Worm (Caenorhabditis elegans): ENCODE data around the gene C03B8.3.

Gene C03B8.3

ce11 chrIII:7737646-7738258 is 25.6 kb downstream of the C03B8.3 start (continued):
- TF ChIP-seq ZK546.5 (tag; optimal IDR thresholded peaks at IDR 0.05) = no peak
- 0 out of 2 replicates have a peak, but pooled peaks have one; percentile 6 for TF ChIP-seq tag-97 (GFP tag; IDR thresholded peaks at IDR 0.05)
- no peak for TF ChIP-seq aly-2 (tag; optimal IDR thresholded peaks at IDR 0.05)
- TF ChIP-seq nhr-42 (GFP tag; IDR thresholded peaks at IDR 0.05) = 0 out of 2 replicates have a peak, but pooled peaks have one; percentile 35
- TF ChIP-seq arid-1 (GFP tag; conservative IDR thresholded peaks at IDR 0.05) = peak; percentile 46
- TF ChIP-seq ces-1 (GFP tag; optimal IDR thresholded peaks at IDR 0.05) = no peak
- no peak for TF ChIP-seq fkh-10 (GFP tag; optimal IDR thresholded peaks at IDR 0.05)
- no peak for TF ChIP-seq daf-8 (GFP tag; IDR thresholded peaks at IDR 0.05)
- peak; percentile 27 for TF ChIP-seq nhr-102 (tag; optimal IDR thresholded peaks at IDR 0.05)
- TF ChIP-seq hmg-1.1 (GFP tag; IDR thresholded peaks at IDR 0.05) = no peak
- TF ChIP-seq hlh-30 (tag; optimal IDR thresholded peaks at IDR 0.05; ENCODE audit: insufficient read depth) = peak; percentile 12
- TF ChIP-seq egl-27 (tag; optimal IDR thresholded peaks at IDR 0.05) = no peak
- TF ChIP-seq F10B5.3 (tag; optimal IDR thresholded peaks at IDR 0.05) = no peak
- 0 out of 2 replicates have a peak, but pooled peaks have one; percentile 44 for TF ChIP-seq Y105C5A.15 (GFP tag; IDR thresholded peaks at IDR 0.05)
- no peak for TF ChIP-seq T20F7.1 (GFP tag; optimal IDR thresholded peaks at IDR 0.05)
- TF ChIP-seq zfp-3 (GFP tag; conservative IDR thresholded peaks at IDR 0.05) = peak; percentile 42; the same call in 1 of the 2 replicates
- no peak for TF ChIP-seq lir-3 (tag; optimal IDR thresholded peaks at IDR 0.05)
- TF ChIP-seq duxl-1 (tag; optimal IDR thresholded peaks at IDR 0.05; ENCODE audit: poor library complexity) = peak; percentile 44
- TF ChIP-seq php-3 (GFP tag; IDR thresholded peaks at IDR 0.05) = no peak
- TF ChIP-seq snpc-4 (tag; optimal IDR thresholded peaks at IDR 0.05) = no peak
- TF ChIP-seq dmd-6 (GFP tag; IDR thresholded peaks at IDR 0.05) = no peak
- TF ChIP-seq rbr-2 (tag; optimal IDR thresholded peaks at IDR 0.05) = no peak
- TF ChIP-seq snpc-1.2 (GFP tag; IDR thresholded peaks at IDR 0.05) = no peak
- no peak for TF ChIP-seq mes-2 (tag; optimal IDR thresholded peaks at IDR 0.05; ENCODE audit: poor library complexity, severe bottlenecking)
- TF ChIP-seq zip-2 (tag; optimal IDR thresholded peaks at IDR 0.05) = no peak
- peak in 1 of 2 experiments; percentile 34 for TF ChIP-seq hif-1 (tag; optimal IDR thresholded peaks at IDR 0.05)
- no peak for TF ChIP-seq daf-16 (GFP tag; optimal IDR thresholded peaks at IDR 0.05)
- TF ChIP-seq daf-16 (tag; optimal IDR thresholded peaks at IDR 0.05) = peak; percentile 35
- TF ChIP-seq nhr-11 (tag; optimal IDR thresholded peaks at IDR 0.05) = no peak
- TF ChIP-seq pha-4 (GFP tag; IDR thresholded peaks at IDR 0.05) = no peak
- no peak for TF ChIP-seq pha-4 (tag; optimal IDR thresholded peaks at IDR 0.05)
- 0 out of 2 replicates have a peak, but pooled peaks have one; percentile 8 for TF ChIP-seq ceh-20 (GFP tag; IDR thresholded peaks at IDR 0.05)
- no peak for TF ChIP-seq saeg-2 (GFP tag; IDR thresholded peaks at IDR 0.05)
- no peak for TF ChIP-seq dmd-9 (GFP tag; IDR thresholded peaks at IDR 0.05)
- TF ChIP-seq pqm-1 (tag; optimal IDR thresholded peaks at IDR 0.05) = no peak
- no peak for TF ChIP-seq spr-1 (tag; optimal IDR thresholded peaks at IDR 0.05)
- no peak for TF ChIP-seq ama-1 (optimal IDR thresholded peaks at IDR 0.05)
- TF ChIP-seq skn-1 (tag; optimal IDR thresholded peaks at IDR 0.05) = no peak
- TF ChIP-seq unc-130 (GFP tag; optimal IDR thresholded peaks at IDR 0.05) = no peak

- no peak for TF ChIP-seq sdz-12 (GFP tag; optimal IDR thresholded peaks at IDR 0.05)
- no peak for TF ChIP-seq T26A8.4 (GFP tag; IDR thresholded peaks at IDR 0.05)
- no peak for TF ChIP-seq nhr-25 (tag; optimal IDR thresholded peaks at IDR 0.05; ENCODE audit: borderline replicate concordance, insufficient read depth)
- no peak for TF ChIP-seq mep-1 (tag; optimal IDR thresholded peaks at IDR 0.05)
- TF ChIP-seq nhr-41 (GFP tag; IDR thresholded peaks at IDR 0.05) = no peak
- TF ChIP-seq T20F7.1 (GFP tag; optimal IDR thresholded peaks at IDR 0.05) = no peak
- no peak for TF ChIP-seq lin-39 (tag; optimal IDR thresholded peaks at IDR 0.05)
- TF ChIP-seq R02D3.7 (tag; optimal IDR thresholded peaks at IDR 0.05) = no peak
- no peak for TF ChIP-seq nhr-42 (GFP tag; IDR thresholded peaks at IDR 0.05)
- no peak for TF ChIP-seq ceh-44 (GFP tag; IDR thresholded peaks at IDR 0.05)
- TF ChIP-seq hmg-1.1 (GFP tag; IDR thresholded peaks at IDR 0.05) = no peak
Observed at ce11 chrIII:7743183-7743582, 31.1 kb downstream of the C03B8.3 start.
